Worm (Caenorhabditis elegans): ENCODE results near the gene C03C10.5.

C03C10.5 gene

DNA sequence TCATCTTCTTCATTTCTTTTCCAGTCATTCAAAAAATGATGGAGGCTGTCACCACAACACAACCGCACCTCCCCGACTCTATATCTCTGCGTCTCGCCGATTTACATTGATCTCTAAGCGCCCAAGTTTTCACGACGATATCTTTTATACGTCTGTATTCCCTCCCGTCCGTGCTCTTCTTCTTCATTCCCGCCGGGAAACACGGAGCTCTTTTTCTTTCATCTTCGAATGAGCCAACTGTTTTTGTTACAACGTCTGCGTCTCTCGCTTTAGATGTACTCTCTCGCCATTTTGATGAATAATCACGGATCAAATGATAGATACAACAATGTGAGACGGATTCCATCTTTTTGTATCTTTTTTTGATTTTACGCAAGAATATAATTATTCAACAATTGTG, 21.7 kb upstream of the C03C10.5 start (continued):
- TF ChIP-seq daf-16 (GFP tag; optimal IDR thresholded peaks at IDR 0.05) (peak in 1 of 2 experiments; percentile 26), daf-16 (tag; optimal IDR thresholded peaks at IDR 0.05) (no peak)

DNA sequence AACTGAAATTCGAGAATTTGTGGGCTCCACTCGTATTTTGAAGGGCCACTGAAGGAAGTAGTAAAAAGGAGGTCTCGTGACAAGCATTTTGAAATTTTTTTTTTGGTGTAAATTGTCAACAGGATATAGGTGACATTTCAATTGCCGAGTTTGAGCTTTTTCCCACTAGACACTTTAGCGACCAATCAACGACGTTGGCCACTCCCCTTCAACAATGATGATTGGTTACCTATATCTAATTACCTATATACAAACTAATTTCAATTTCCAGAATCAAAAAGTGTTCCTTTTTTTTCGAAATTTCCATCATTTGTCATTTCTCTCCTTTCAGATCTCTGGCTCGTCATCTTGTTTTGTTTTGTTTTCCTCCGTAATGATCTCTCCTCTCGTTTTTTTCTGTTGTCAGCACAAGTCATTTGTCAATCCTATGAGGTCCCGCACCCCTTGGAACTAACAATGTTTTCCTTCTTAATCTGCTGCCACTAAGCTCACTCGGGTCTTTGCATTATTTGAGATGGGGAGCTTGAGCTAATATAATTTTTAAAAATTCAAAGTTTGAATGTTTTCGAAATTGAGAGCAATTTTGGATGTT, 16.1 kb upstream of the C03C10.5 start:
- TF ChIP-seq duxl-1 (tag; optimal IDR thresholded peaks at IDR 0.05; ENCODE audit: poor library complexity), result no peak
- TF ChIP-seq D1046.2 (GFP tag; IDR thresholded peaks at IDR 0.05), result no peak
- TF ChIP-seq hlh-11 (tag; optimal IDR thresholded peaks at IDR 0.05), result no peak
- TF ChIP-seq fos-1 (tag; optimal IDR thresholded peaks at IDR 0.05), result no peak
- no peak for TF ChIP-seq nhr-76 (tag; optimal IDR thresholded peaks at IDR 0.05)
- no peak for TF ChIP-seq mxl-3 (GFP tag; optimal IDR thresholded peaks at IDR 0.05)
- TF ChIP-seq nhr-10 (tag; optimal IDR thresholded peaks at IDR 0.05), result no peak
- no peak for TF ChIP-seq nhr-41 (GFP tag; IDR thresholded peaks at IDR 0.05)
- TF ChIP-seq Y5F2A.4 (GFP tag; optimal IDR thresholded peaks at IDR 0.05), result no peak

DNA sequence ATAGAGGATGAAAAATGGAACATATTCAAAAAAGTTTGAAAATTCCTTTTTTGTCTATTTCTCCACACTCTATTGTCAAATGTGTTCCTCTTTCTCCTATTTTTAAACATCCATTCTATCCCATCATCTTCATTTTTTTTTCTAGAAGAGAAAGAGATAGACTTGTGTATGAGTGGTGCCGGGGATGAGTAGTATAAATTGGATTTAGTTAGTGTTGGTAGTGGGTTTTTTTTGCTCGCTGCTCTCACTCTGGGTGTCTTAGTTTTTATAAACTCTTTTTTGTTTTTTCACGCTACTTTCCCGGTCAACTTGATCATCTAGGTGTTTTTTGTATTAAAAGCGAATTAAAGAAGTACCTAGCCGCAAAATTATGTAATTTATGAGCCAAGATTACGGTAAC, 15.3 kb upstream of the C03C10.5 start:
- peak; percentile 57 for TF ChIP-seq ces-1 (GFP tag; optimal IDR thresholded peaks at IDR 0.05)
- TF ChIP-seq mxl-2 (GFP tag; conservative IDR thresholded peaks at IDR 0.05), result no peak
- TF ChIP-seq hlh-11 (tag; optimal IDR thresholded peaks at IDR 0.05), result no peak

DNA sequence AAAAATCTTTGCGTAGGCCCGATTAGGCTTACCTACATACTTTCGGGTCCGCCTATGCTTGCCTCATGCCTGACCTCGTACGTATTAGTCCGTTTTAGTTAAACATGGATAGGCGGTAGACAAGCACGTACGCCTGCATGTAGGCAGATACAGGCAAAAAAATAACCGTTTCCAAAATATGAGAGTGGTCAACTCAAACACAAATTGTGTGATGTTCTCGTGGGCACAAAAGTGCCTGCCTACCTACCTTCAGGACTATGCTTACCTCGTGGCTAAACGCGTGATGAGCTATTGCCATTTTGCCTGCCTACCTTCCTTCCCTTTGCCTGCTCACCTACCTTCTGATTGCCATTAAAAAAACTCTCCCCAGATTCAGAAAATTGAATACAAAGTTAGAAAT, 14.7 kb upstream of the C03C10.5 start:
- peak; percentile 63 for TF ChIP-seq aha-1 (tag)
- TF ChIP-seq unc-62 (GFP tag; optimal IDR thresholded peaks at IDR 0.05 in 1 of 2), result peak in 1 of 2 experiments; percentile 72
- TF ChIP-seq unc-62 (tag; optimal IDR thresholded peaks at IDR 0.05), result no peak
- TF ChIP-seq egl-43 (GFP tag; IDR thresholded peaks at IDR 0.05), result no peak

DNA sequence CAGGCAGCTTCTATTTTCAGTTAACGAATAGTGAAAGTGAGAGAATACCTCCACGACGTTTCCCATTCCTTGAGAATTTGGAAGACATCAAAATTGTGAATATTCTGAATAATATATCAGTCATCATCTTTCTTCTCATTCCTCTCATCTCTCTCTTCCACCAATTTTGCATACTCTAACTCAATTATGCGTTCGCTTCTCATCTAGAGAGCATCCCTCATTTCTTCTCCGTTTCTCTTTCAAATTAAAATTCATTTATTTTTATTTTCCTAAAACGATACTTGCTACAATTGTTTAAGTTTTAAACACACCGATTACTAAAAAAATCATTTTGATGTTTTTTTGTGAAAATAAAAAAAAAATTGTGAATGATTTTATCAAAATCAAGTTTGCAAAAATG, 11.3 kb upstream of the C03C10.5 start:
- TF ChIP-seq jun-1 (tag; optimal IDR thresholded peaks at IDR 0.05) (no peak), unc-130 (GFP tag; optimal IDR thresholded peaks at IDR 0.05) (no peak), ZK337.2 (GFP tag; IDR thresholded peaks at IDR 0.05) (no peak), zfp-2 (tag; optimal IDR thresholded peaks at IDR 0.05) (no peak), ceh-28 (tag; optimal IDR thresholded peaks at IDR 0.05) (no peak), Y48G9A.11 (GFP tag; IDR thresholded peaks at IDR 0.05) (no peak), ctbp-1 (GFP tag; IDR thresholded peaks at IDR 0.05) (no peak), ces-1 (GFP tag; optimal IDR thresholded peaks at IDR 0.05) (no peak), Y5F2A.4 (GFP tag; optimal IDR thresholded peaks at IDR 0.05) (no peak), tra-1 (GFP tag; IDR thresholded peaks at IDR 0.05) (no peak)

DNA sequence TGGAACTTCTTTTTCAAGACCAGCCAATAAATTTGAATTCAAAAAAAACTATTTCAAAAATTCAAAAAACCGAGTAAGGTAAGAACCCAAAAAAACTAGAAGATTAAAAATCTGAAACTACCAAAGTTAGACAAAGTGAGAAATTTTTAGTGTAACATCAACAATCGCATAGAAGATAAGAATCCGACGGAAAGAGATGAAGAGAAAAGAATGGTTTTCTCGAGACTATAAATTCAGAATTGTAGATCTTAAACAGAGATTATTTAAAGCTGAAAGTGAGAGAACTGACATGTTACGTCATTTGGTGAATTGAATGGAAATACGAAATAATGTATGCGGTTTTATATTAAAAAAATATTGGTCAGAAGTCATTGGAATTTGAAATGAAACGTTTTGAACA, 10.1 kb upstream of the C03C10.5 start:
- TF ChIP-seq hif-1 (tag; optimal IDR thresholded peaks at IDR 0.05) (no peak), lin-39 (tag; optimal IDR thresholded peaks at IDR 0.05) (no peak), zip-11 (GFP tag; IDR thresholded peaks at IDR 0.05) (no peak), pqm-1 (tag; optimal IDR thresholded peaks at IDR 0.05) (no peak), lin-13 (GFP tag; optimal IDR thresholded peaks at IDR 0.05) (no peak), lim-7 (GFP tag; IDR thresholded peaks at IDR 0.05) (no peak), zip-2 (tag; optimal IDR thresholded peaks at IDR 0.05) (no peak), rbr-2 (tag; optimal IDR thresholded peaks at IDR 0.05) (no peak), unc-130 (GFP tag; optimal IDR thresholded peaks at IDR 0.05) (no peak)

Measured in whole organism, L4 larva.